Worm (Caenorhabditis elegans): ENCODE measurements around the gene cid-1.

- TF ChIP-seq T22C8.4 (GFP tag; IDR thresholded peaks at IDR 0.05) (no peak), ztf-29 (GFP tag; IDR thresholded peaks at IDR 0.05) (no peak), klf-2 (GFP tag; conservative IDR thresholded peaks at IDR 0.05) (no peak), flt-1 (GFP tag; IDR thresholded peaks at IDR 0.05) (no peak), med-1 (GFP tag; optimal IDR thresholded peaks at IDR 0.05; ENCODE audit: insufficient read depth) (no peak)
Observed at ce11 chrIII:5179166-5179565, 5.4 kb downstream of the cid-1 start.
